Worm (Caenorhabditis elegans) whole organism, early embryonic: ENCODE measurements around the gene cdr-4.

Experiments used
- B0310.2 ChIP-seq: sonication (generic microtip); optimal IDR thresholded peaks from 2 replicates; lab custom pipeline; 2016; ENCODE audit warnings: mild to moderate bottlenecking, missing genetic modification characterization, missing compliant biosample characterization
- F13C5.2 ChIP-seq: sonication (generic microtip); optimal IDR thresholded peaks from 2 replicates; lab custom pipeline; 2017; ENCODE audit warnings: mild to moderate bottlenecking, missing genetic modification characterization, inconsistent platforms, missing compliant biosample characterization
- aly-1 ChIP-seq: sonication (generic microtip); optimal IDR thresholded peaks from 2 replicates; lab custom pipeline; 2016; ENCODE audit warnings: missing genetic modification characterization, missing compliant biosample characterization
- ama-1 ChIP-seq: fragments of 150-350 bp; optimal IDR thresholded peaks from 2 replicates; lab custom pipeline; 2014
- ceh-13 ChIP-seq: fragments of 200-800 bp; sonication (Bioruptor generic); optimal IDR thresholded peaks from 2 replicates; lab custom pipeline; 2018; ENCODE audit warnings: mild to moderate bottlenecking, missing genetic modification characterization, missing compliant biosample characterization
- ceh-36 ChIP-seq: sonication (generic microtip); optimal IDR thresholded peaks from 2 replicates; lab custom pipeline; 2016; ENCODE audit warnings: missing genetic modification characterization, inconsistent platforms, missing compliant biosample characterization
- ets-7 ChIP-seq: sonication (generic microtip); optimal IDR thresholded peaks from 2 replicates; lab custom pipeline; 2016; ENCODE audit warnings: missing genotype, missing genetic modification characterization, missing compliant biosample characterization
- flt-1 ChIP-seq: fragments of 200-800 bp; sonication (Bioruptor generic); IDR thresholded peaks from 2 replicates; pipeline ENCODE4 v1.3.6; 2022; ENCODE audit warnings: missing genetic modification characterization, missing compliant biosample characterization
- hmbx-1 ChIP-seq: sonication (generic microtip); optimal IDR thresholded peaks from 2 replicates; lab custom pipeline; 2016; ENCODE audit warnings: mild to moderate bottlenecking, missing genetic modification characterization, missing compliant biosample characterization
- hmg-4 ChIP-seq: fragments of 200-800 bp; sonication (Bioruptor generic); optimal IDR thresholded peaks from 2 replicates; lab custom pipeline; 2018; ENCODE audit warnings: mild to moderate bottlenecking, missing genetic modification characterization, missing compliant biosample characterization
- hnd-1 ChIP-seq: sonication (generic microtip); optimal IDR thresholded peaks from 2 replicates; lab custom pipeline; 2016; ENCODE audit warnings: missing genetic modification characterization, missing compliant biosample characterization
- pes-1 ChIP-seq: fragments of 200-800 bp; sonication (Bioruptor generic); IDR thresholded peaks from 2 replicates; pipeline ENCODE4 v1.3.6; 2022; ENCODE audit warnings: missing genetic modification reagents, missing genetic modification characterization, missing compliant biosample characterization
- scrt-1 ChIP-seq: fragments of 200-800 bp; sonication (Bioruptor generic); IDR thresholded peaks from 2 replicates; pipeline ENCODE4 v1.3.6; 2022; ENCODE audit warnings: missing genetic modification characterization, missing compliant biosample characterization
- sea-1 ChIP-seq: fragments of 200-800 bp; sonication (Bioruptor generic); conservative IDR thresholded peaks from 2 replicates; pipeline ENCODE4 v1.3.6; 2022; ENCODE audit warnings: missing genetic modification characterization, missing compliant biosample characterization
- tbx-11 ChIP-seq: fragments of 200-800 bp; sonication (Bioruptor generic); IDR thresholded peaks from 2 replicates; pipeline ENCODE4 v1.3.6; 2022; ENCODE audit warnings: missing genetic modification characterization, missing compliant biosample characterization
- tbx-37 ChIP-seq: fragments of 200-800 bp; sonication (Bioruptor generic); conservative IDR thresholded peaks from 2 replicates; pipeline ENCODE4 v1.3.6; 2022; ENCODE audit warnings: missing genetic modification reagents, missing genetic modification characterization, missing compliant biosample characterization
- tra-4 ChIP-seq: sonication (generic microtip); optimal IDR thresholded peaks from 2 replicates; lab custom pipeline; 2017; ENCODE audit warnings: missing genetic modification characterization, missing compliant biosample characterization

Gene cdr-4

ce11 chrV:12408996-12409395 lies 571 bp upstream of the cdr-4 start:
- no peak for TF ChIP-seq B0310.2 (tag; lab: Kevin White, UChicago)
- TF ChIP-seq hmbx-1 = no peak
- TF ChIP-seq ama-1 (lab: Kevin White, UChicago) = no peak

- TF ChIP-seq hnd-1 (tag; lab: Kevin White, UChicago) (no peak), F13C5.2 (tag; lab: Kevin White, UChicago) (no peak), scrt-1 (GFP tag; lab: Robert Waterston, UW) (no peak), ets-7 (no peak), tra-4 (tag; lab: Kevin White, UChicago) (no peak), flt-1 (GFP tag; lab: Robert Waterston, UW) (no peak), aly-1 (tag; lab: Kevin White, UChicago) (no peak), sea-1 (no peak), hmg-4 (GFP tag; lab: Kevin White, UChicago) (no peak), ceh-36 (tag; lab: Kevin White, UChicago) (no peak), ama-1 (lab: Kevin White, UChicago) (no peak), B0310.2 (tag; lab: Kevin White, UChicago) (no peak), tbx-37 (GFP tag; lab: Robert Waterston, UW) (no peak), ceh-13 (GFP tag; lab: Kevin White, UChicago) (no peak)
These were observed 1.9 kb downstream of the cdr-4 start for ce11 chrV:12406514-12406913.

- no peak for TF ChIP-seq ama-1 (lab: Kevin White, UChicago)
- TF ChIP-seq hmbx-1 = no peak
- TF ChIP-seq sea-1 = no peak
- no peak for TF ChIP-seq B0310.2 (tag; lab: Kevin White, UChicago)
- no peak for TF ChIP-seq ets-7
- no peak for TF ChIP-seq F13C5.2 (tag; lab: Kevin White, UChicago)
- no peak for TF ChIP-seq pes-1 (GFP tag; lab: Robert Waterston, UW)
- TF ChIP-seq flt-1 (GFP tag; lab: Robert Waterston, UW) = no peak
- TF ChIP-seq aly-1 (tag; lab: Kevin White, UChicago) = no peak
- TF ChIP-seq tbx-11 (GFP tag; lab: Robert Waterston, UW) = no peak
- TF ChIP-seq ceh-13 (GFP tag; lab: Kevin White, UChicago) = no peak
- no peak for TF ChIP-seq ceh-36 (tag; lab: Kevin White, UChicago)
- no peak for TF ChIP-seq tra-4 (tag; lab: Kevin White, UChicago)
- TF ChIP-seq tbx-37 (GFP tag; lab: Robert Waterston, UW) = no peak
- no peak for TF ChIP-seq scrt-1 (GFP tag; lab: Robert Waterston, UW)
- no peak for TF ChIP-seq hnd-1 (tag; lab: Kevin White, UChicago)
- TF ChIP-seq hmg-4 (GFP tag; lab: Kevin White, UChicago) = no peak
These were observed 2.5 kb downstream of the cdr-4 start, which contains the start of gene K01D12.10 for ce11 chrV:12405929-12406328. Gene K01D12.10, plus strand, starts transcription at chrV:12406229.

ce11 chrV:12404544-12404943 lies 3.9 kb downstream of the cdr-4 start, which contains the start of gene K01D12.9:
Gene K01D12.9, minus strand, starts transcription at chrV:12404644.
- TF ChIP-seq pes-1 (GFP tag; lab: Robert Waterston, UW) (no peak), F13C5.2 (tag; lab: Kevin White, UChicago) (no peak), ceh-13 (GFP tag; lab: Kevin White, UChicago) (no peak), tra-4 (tag; lab: Kevin White, UChicago) (no peak), hmg-4 (GFP tag; lab: Kevin White, UChicago) (no peak), scrt-1 (GFP tag; lab: Robert Waterston, UW) (no peak), aly-1 (tag; lab: Kevin White, UChicago) (no peak), ceh-36 (tag; lab: Kevin White, UChicago) (no peak), ets-7 (no peak), tbx-37 (GFP tag; lab: Robert Waterston, UW) (no peak)

- TF ChIP-seq pes-1 (GFP tag; lab: Robert Waterston, UW) (no peak), sea-1 (no peak), tbx-11 (GFP tag; lab: Robert Waterston, UW) (no peak), flt-1 (GFP tag; lab: Robert Waterston, UW) (no peak), tra-4 (tag; lab: Kevin White, UChicago) (no peak)
These were observed 6.1 kb downstream of the cdr-4 start, which contains the start of gene K01D12.8 for ce11 chrV:12402355-12402754. Gene K01D12.8, plus strand, starts transcription at chrV:12402655.

ce11 chrV:12401383-12401782 lies 7.0 kb downstream of the cdr-4 start, which contains the start of gene K01D12.7:
Gene K01D12.7, minus strand, starts transcription at chrV:12401483.
- TF ChIP-seq flt-1 (GFP tag; lab: Robert Waterston, UW) (no peak), hmbx-1 (no peak), sea-1 (no peak), aly-1 (tag; lab: Kevin White, UChicago) (no peak), ceh-36 (tag; lab: Kevin White, UChicago) (no peak), ets-7 (no peak), scrt-1 (GFP tag; lab: Robert Waterston, UW) (no peak), hnd-1 (tag; lab: Kevin White, UChicago) (no peak), tbx-11 (GFP tag; lab: Robert Waterston, UW) (no peak), tbx-37 (GFP tag; lab: Robert Waterston, UW) (no peak), ama-1 (lab: Kevin White, UChicago) (no peak), tra-4 (tag; lab: Kevin White, UChicago) (no peak), B0310.2 (tag; lab: Kevin White, UChicago) (no peak), F13C5.2 (tag; lab: Kevin White, UChicago) (no peak), ceh-13 (GFP tag; lab: Kevin White, UChicago) (no peak), pes-1 (GFP tag; lab: Robert Waterston, UW) (no peak), hmg-4 (GFP tag; lab: Kevin White, UChicago) (no peak)

ce11 chrV:12400677-12401236 lies 7.7 kb downstream of the cdr-4 start, which contains the start of the genes K01D12.20 and miga-1:
Gene K01D12.20, minus strand, starts transcription at chrV:12400814.
Gene miga-1, minus strand, starts transcription at chrV:12400859.
- no peak for TF ChIP-seq pes-1 (GFP tag; lab: Robert Waterston, UW)
- TF ChIP-seq scrt-1 (GFP tag; lab: Robert Waterston, UW) = no peak
- no peak for TF ChIP-seq hmbx-1
- TF ChIP-seq tbx-11 (GFP tag; lab: Robert Waterston, UW) = no peak
- TF ChIP-seq ets-7 = no peak
- no peak for TF ChIP-seq ama-1 (lab: Kevin White, UChicago)
- no peak for TF ChIP-seq F13C5.2 (tag; lab: Kevin White, UChicago)
- TF ChIP-seq tbx-37 (GFP tag; lab: Robert Waterston, UW) = no peak
- TF ChIP-seq aly-1 (tag; lab: Kevin White, UChicago) = no peak
- TF ChIP-seq ceh-36 (tag; lab: Kevin White, UChicago) = no peak
- TF ChIP-seq ceh-13 (GFP tag; lab: Kevin White, UChicago) = no peak
